Worm (Caenorhabditis elegans) whole organism, L4 larva: ENCODE results near the gene pei-2.

Source experiments
- R02D3.7 ChIP-seq: fragments of 150-350 bp; sonication (generic microtip); optimal IDR thresholded peaks from 3 replicates; lab custom pipeline; 2014; ENCODE audit warnings: missing biosample characterization, missing genetic modification characterization
- aly-2 ChIP-seq: sonication (generic microtip); optimal IDR thresholded peaks from 2 replicates; lab custom pipeline; 2018; ENCODE audit warnings: missing biosample characterization, missing genetic modification characterization
- ceh-82 ChIP-seq: sonication (generic microtip); optimal IDR thresholded peaks from 2 replicates; lab custom pipeline; 2017; ENCODE audit warnings: missing biosample characterization, missing genetic modification characterization
- dpl-1 ChIP-seq: fragments of 150-350 bp; optimal IDR thresholded peaks from 2 replicates; lab custom pipeline; 2014; ENCODE audit warnings: missing biosample characterization, missing genetic modification reagents, missing genetic modification characterization
- hif-1 ChIP-seq, 2 experiments: sonication (generic microtip); optimal IDR thresholded peaks; 2 replicates each; lab custom pipeline; 2016 to 2017; ENCODE audit warnings: missing compliant biosample characterization in 2 of 2, missing genetic modification characterization in 2 of 2, missing genetic modification reagents in 2 of 2, missing genotype in 2 of 2, mild to moderate bottlenecking in 1 of 2
- lin-39 ChIP-seq: fragments of 150-350 bp; optimal IDR thresholded peaks from 2 replicates; lab custom pipeline; 2014; ENCODE audit warnings: missing biosample characterization, missing genetic modification reagents, missing genetic modification characterization
- nhr-28 ChIP-seq: fragments of 150-350 bp; optimal IDR thresholded peaks from 2 replicates; lab custom pipeline; 2014; ENCODE audit warnings: missing biosample characterization, missing genetic modification characterization
- nhr-76 ChIP-seq: fragments of 150-350 bp; optimal IDR thresholded peaks from 2 replicates; lab custom pipeline; 2014; ENCODE audit warnings: missing biosample characterization, missing genetic modification characterization
- saeg-2 ChIP-seq: fragments of 200-800 bp; sonication (Bioruptor generic); IDR thresholded peaks from 2 replicates; pipeline ENCODE4 v1.3.6; 2022; ENCODE audit warnings: missing genetic modification reagents, missing genetic modification characterization, missing compliant biosample characterization
- zfp-2 ChIP-seq: sonication (generic microtip); optimal IDR thresholded peaks from 2 replicates; lab custom pipeline; 2016; ENCODE audit warnings: mild to moderate bottlenecking, missing genetic modification characterization, missing compliant biosample characterization
- zip-11 ChIP-seq: fragments of 200-800 bp; sonication (Bioruptor generic); IDR thresholded peaks from 2 replicates; pipeline ENCODE4 v1.3.6; 2022; ENCODE audit warnings: missing genetic modification characterization, missing compliant biosample characterization

DNA sequence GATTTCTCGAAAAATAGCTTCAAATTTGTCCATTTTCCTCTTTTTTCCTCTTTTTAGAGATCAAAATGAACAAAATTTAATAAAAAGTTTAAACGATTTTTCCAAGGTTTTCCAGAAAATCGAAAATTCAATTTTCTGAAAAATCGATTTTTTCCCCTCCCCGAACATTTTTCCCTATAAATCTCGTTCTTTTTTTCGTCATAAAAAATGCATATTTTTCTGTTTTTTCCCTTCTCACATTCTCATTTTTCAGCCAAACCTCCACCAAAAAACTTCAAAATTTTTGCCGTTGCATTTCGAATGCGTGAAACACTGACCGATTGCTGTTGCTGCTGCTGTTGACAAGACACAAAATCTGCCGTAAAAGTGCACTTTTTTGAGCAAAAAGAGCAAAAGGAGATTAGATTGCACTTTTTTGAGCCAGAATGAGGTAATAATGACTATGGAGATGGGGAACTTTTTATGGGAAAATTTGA lies 40.9 kb downstream of the pei-2 start, which contains the start of the genes Y50D4C.12 and unc-34:
- TF ChIP-seq zip-11 (GFP tag; lab: Robert Waterston, UW) (no peak), hif-1 (tag; optimal IDR thresholded peaks at IDR 0.05; lab: Kevin White, UChicago) (no peak), aly-2 (tag; lab: Kevin White, UChicago) (no peak), zfp-2 (tag; lab: Kevin White, UChicago) (no peak), dpl-1 (GFP tag; lab: Kevin White, UChicago) (no peak), nhr-76 (no peak), ceh-82 (tag; lab: Kevin White, UChicago) (no peak), R02D3.7 (tag; lab: Kevin White, UChicago) (no peak), saeg-2 (GFP tag; lab: Robert Waterston, UW) (no peak), nhr-28 (tag; lab: Kevin White, UChicago) (no peak), lin-39 (tag; lab: Kevin White, UChicago) (no peak)
